Worm (Caenorhabditis elegans): ENCODE measurements around the gene nspb-5.
A peak's percentile ranks its signal among the peaks of the same experiment; 100 is the strongest.
"Not testable (repeated sequence)": the region's sequence is repeated elsewhere in the genome, so short reads cannot be mapped to it uniquely, and the experiment has no call there.

The nspb-5 gene

DNA sequence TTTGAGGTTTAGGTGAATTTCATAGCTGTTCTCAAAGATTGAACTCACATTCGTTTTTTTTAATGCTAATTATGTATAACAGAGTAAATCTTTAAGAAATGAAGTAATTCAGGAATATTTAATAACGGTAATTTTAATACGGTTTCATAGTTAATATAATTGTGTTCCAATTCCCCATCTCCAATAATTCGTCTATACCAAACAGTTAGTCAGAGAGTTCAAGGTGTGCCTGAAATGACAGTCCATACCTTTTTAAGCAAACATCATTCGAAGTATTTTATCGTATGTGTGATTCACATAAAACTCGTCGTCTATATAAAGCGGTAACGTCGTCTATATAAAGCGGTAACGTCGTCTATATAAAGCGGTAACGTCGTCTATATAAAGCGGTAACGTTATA is at the start of gene nspb-5:
nspb-5 (plus strand) TSS at position 301 of the 400 bp plus-strand sequence.
- not testable (repeated sequence) for TF ChIP-seq lim-6, elt-4, F13H6.1 (tag; optimal IDR thresholded peaks at IDR 0.05)

DNA sequence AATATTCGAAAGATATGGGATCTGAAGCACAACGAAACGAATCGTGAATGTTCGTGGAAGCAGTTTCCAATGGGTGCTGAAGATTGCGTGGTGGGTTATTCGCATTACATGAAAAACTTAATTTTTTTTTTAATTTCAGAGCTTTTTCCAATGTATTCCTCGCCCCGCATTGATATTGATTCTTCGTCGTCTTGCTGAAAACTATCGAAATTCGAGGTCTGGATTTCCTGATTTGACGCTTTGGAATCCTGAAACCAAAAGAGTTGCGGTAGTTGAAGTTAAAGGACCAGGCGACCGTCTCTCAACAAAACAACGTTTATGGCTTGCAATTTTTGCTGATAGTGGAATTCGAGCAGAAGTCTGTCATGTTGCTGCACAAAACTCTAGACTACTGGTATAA is 46.8 kb upstream of the nspb-5 start:
- TF ChIP-seq ama-1 (optimal IDR thresholded peaks at IDR 0.05) = no peak
- TF ChIP-seq hlh-30 (tag; optimal IDR thresholded peaks at IDR 0.05; ENCODE audit: insufficient read depth) = no peak
- no peak for TF ChIP-seq unc-55 (GFP tag; optimal IDR thresholded peaks at IDR 0.05)
- no peak for TF ChIP-seq hlh-6 (tag; optimal IDR thresholded peaks at IDR 0.05)
- TF ChIP-seq syd-9 (tag; optimal IDR thresholded peaks at IDR 0.05) = no peak
- no peak for TF ChIP-seq zip-5 (tag; optimal IDR thresholded peaks at IDR 0.05)
- no peak for TF ChIP-seq Y22D7AL.16 (tag; optimal IDR thresholded peaks at IDR 0.05)
- TF ChIP-seq ztf-16 (tag; optimal IDR thresholded peaks at IDR 0.05) = no peak
- TF ChIP-seq dve-1 (tag; optimal IDR thresholded peaks at IDR 0.05) = no peak

DNA sequence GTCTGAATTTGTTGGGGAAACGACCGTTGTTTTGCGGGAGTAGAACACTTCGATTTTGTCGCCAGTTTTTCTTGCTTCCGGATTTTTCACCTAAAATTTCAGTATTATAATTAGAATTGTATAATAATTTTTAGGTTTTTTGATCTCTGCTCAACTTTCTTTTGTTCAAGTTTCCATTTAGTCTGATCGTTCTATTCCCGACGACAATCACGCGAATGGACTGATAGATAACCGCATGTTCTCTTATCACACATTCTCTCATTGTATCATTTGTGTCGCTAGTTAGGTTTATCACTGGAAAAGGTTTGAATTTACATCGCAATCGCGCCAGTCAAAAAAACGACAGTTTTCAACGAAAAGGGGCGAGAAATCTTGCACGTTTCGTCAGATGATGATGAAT is 44.0 kb upstream of the nspb-5 start:
- TF ChIP-seq elt-2 (tag; optimal IDR thresholded peaks at IDR 0.05) (peak; percentile 86), gmeb-2 (tag; optimal IDR thresholded peaks at IDR 0.05) (no peak)

DNA sequence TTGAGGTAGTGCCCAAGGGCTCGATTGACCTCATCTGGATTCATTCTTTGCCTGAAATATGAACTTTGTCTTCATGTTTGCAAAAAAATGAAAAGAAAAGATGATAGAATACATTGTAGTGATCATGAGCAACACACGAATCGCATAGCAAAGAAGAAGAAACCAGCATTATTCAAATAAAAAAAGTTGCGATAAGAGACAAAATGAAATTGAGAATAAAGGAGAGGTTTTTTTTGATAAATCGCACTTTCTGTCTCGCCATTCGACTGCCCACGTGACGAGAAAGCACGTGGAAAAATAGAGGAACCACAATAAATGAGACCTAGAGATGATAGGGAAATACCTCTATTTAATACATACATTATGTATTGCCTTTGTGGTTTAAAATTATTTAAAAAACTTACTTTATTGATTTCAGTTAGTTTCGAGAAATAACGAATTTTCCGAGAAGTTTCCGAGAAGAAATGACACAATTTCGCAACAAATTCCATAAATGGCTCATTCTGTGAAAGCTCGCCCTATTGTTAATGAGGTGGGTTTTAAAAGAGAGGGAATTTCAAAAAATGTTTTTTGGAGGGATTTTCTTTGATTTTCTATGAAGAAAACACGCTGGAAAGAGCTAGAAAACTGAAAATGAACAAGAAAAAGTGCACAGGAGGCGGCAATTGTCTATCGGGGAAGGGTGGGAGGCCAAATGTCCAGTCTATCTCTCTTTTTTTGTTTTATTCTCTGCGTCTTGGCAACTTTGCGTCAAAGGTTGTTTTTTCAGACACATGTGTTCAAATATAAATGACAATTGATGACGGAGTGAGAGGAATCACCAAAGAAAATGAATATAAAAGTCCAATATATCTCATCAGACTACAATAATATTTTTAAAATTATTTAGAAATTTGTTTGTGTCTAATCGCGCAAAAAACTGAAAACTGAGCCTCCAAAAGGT is 43.2 kb upstream of the nspb-5 start, which contains the start of gene paqr-1:
paqr-1 (minus strand) TSS at position 51 of the 943 bp plus-strand sequence.
- peak; percentile 15 for TF ChIP-seq unc-42 (tag; optimal IDR thresholded peaks at IDR 0.05)
- no peak for TF ChIP-seq Y22D7AL.16 (tag; optimal IDR thresholded peaks at IDR 0.05)
- TF ChIP-seq ceh-45 (GFP tag; IDR thresholded peaks at IDR 0.05) = no peak
- peak; percentile 50 for TF ChIP-seq hlh-30 (tag; optimal IDR thresholded peaks at IDR 0.05; ENCODE audit: insufficient read depth)
- TF ChIP-seq sdc-2 (tag; optimal IDR thresholded peaks at IDR 0.05) = no peak
- no peak for TF ChIP-seq ceh-22 (tag; optimal IDR thresholded peaks at IDR 0.05)
- TF ChIP-seq nfya-1 (tag; optimal IDR thresholded peaks at IDR 0.05) = no peak
- TF ChIP-seq elt-2 (tag; optimal IDR thresholded peaks at IDR 0.05) = no peak
- TF ChIP-seq ref-2 (tag; optimal IDR thresholded peaks at IDR 0.05) = no peak
- TF ChIP-seq nhr-232 (tag; optimal IDR thresholded peaks at IDR 0.05) = no peak
- no peak for TF ChIP-seq ceh-34 (tag; optimal IDR thresholded peaks at IDR 0.05)
- peak; percentile 21 for TF ChIP-seq ceh-31 (tag; optimal IDR thresholded peaks at IDR 0.05)
- TF ChIP-seq syd-9 (tag; optimal IDR thresholded peaks at IDR 0.05) = no peak
- TF ChIP-seq ztf-16 (tag; optimal IDR thresholded peaks at IDR 0.05) = no peak
- no peak for TF ChIP-seq gmeb-2 (tag; optimal IDR thresholded peaks at IDR 0.05)
- no peak for TF ChIP-seq unc-55 (GFP tag; optimal IDR thresholded peaks at IDR 0.05)
- TF ChIP-seq ceh-48 (tag; optimal IDR thresholded peaks at IDR 0.05) = no peak
- TF ChIP-seq C08G9.2 (tag; optimal IDR thresholded peaks at IDR 0.05) = no peak
- TF ChIP-seq sox-4 (tag; optimal IDR thresholded peaks at IDR 0.05) = no peak
- no peak for TF ChIP-seq dve-1 (tag; optimal IDR thresholded peaks at IDR 0.05)

DNA sequence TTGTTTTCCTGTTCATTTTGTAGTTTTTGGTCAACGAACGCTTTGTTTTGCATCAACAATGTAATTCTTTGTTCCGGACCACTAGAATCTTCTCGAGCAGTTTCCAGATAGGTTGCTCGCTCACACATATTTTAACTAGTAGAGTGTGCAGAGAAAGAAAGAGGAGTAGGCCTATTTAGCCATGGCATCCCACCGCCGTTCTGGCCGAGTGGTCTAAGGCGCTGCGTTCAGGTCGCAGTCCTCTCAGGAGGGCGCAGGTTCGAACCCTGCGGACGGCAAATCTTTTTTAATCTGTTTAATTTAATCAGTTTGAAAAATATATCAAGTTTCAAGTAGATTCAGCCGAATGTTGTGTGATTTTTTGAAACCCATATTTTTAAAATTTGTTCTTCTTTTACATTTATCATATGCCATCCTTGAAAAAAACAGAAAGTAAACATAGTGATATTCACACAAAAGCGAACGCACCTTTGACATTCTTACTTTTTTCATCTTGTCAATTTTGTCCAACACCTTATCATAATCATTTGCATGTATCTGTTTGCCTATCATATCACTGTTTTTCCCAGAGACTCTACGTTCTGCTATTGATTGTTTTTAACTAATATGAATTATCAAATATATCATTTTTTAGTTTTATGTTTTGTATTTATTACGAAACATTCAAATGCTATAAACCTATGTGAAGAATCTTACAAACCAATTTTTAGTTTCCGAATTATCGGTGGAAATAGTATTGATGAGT is 42.0 kb upstream of the nspb-5 start, which contains the start of gene try-3:
try-3 (plus strand) TSS at position 532 of the 745 bp plus-strand sequence.
- peak; percentile 49 for TF ChIP-seq tbx-2 (tag; optimal IDR thresholded peaks at IDR 0.05)
- no peak for TF ChIP-seq ceh-45 (GFP tag; IDR thresholded peaks at IDR 0.05)
- TF ChIP-seq F13H6.1 (tag; optimal IDR thresholded peaks at IDR 0.05) = no peak
- peak; percentile 47 for TF ChIP-seq pha-2 (tag; optimal IDR thresholded peaks at IDR 0.05)
- no peak for TF ChIP-seq pax-1 (tag; optimal IDR thresholded peaks at IDR 0.05)
- TF ChIP-seq hlh-6 (tag; optimal IDR thresholded peaks at IDR 0.05) = no peak
- TF ChIP-seq ceh-31 (tag; optimal IDR thresholded peaks at IDR 0.05) = peak; percentile 71
- TF ChIP-seq nhr-11 (tag; optimal IDR thresholded peaks at IDR 0.05) = no peak
- TF ChIP-seq hlh-8 (tag; optimal IDR thresholded peaks at IDR 0.05) = peak; percentile 5
- TF ChIP-seq K02D7.2 (tag; optimal IDR thresholded peaks at IDR 0.05) = peak; percentile 2
- peak; percentile 53 for TF ChIP-seq nhr-232 (tag; optimal IDR thresholded peaks at IDR 0.05)
- peak; percentile 24 for TF ChIP-seq K09A11.1 (tag; optimal IDR thresholded peaks at IDR 0.05; ENCODE audit: insufficient read depth)
- TF ChIP-seq fax-1 (tag; optimal IDR thresholded peaks at IDR 0.05) = peak; percentile 20
- no peak for TF ChIP-seq ceh-9 (tag; optimal IDR thresholded peaks at IDR 0.05)
- TF ChIP-seq T23F11.4 (GFP tag; optimal IDR thresholded peaks at IDR 0.05) = peak; percentile 60
- peak; percentile 56 for TF ChIP-seq lin-11 (tag; optimal IDR thresholded peaks at IDR 0.05)
- peak; percentile 17 for TF ChIP-seq ceh-18 (tag; optimal IDR thresholded peaks at IDR 0.05)
- TF ChIP-seq rnt-1 (tag; optimal IDR thresholded peaks at IDR 0.05) = no peak
- TF ChIP-seq nfya-1 (tag; optimal IDR thresholded peaks at IDR 0.05) = peak; percentile 58
- peak; percentile 34 for TF ChIP-seq C38D4.7 (GFP tag; optimal IDR thresholded peaks at IDR 0.05)
- no peak for TF ChIP-seq ceh-48 (tag; optimal IDR thresholded peaks at IDR 0.05)
- TF ChIP-seq ceh-30 (tag; optimal IDR thresholded peaks at IDR 0.05) = peak; percentile 7

Measured in whole organism, late embryonic.